Fruit fly (Drosophila melanogaster): ENCODE measurements around the gene sgg.

sgg gene

dm6 chrX:2589446-2590038 lies 44.2 kb upstream of the sgg start (continued):
- TF ChIP-seq CG2116 (GFP tag; optimal IDR thresholded peaks at IDR 0.05): peak; percentile 15
- TF ChIP-seq CG11723 (GFP tag; optimal IDR thresholded peaks at IDR 0.05): peak; percentile 77
- TF ChIP-seq mld (GFP tag; IDR thresholded peaks at IDR 0.05; ENCODE audit: partially characterized antibody): no peak
- peak; percentile 37 for TF ChIP-seq Neu2 (GFP tag; optimal IDR thresholded peaks at IDR 0.05; ENCODE audit: borderline replicate concordance)
- peak; percentile 91 for TF ChIP-seq lbe (GFP tag; optimal IDR thresholded peaks at IDR 0.05)
- TF ChIP-seq CG10147 (GFP tag; optimal IDR thresholded peaks at IDR 0.05): peak; percentile 90
- no peak for TF ChIP-seq gfzf (GFP tag; optimal IDR thresholded peaks at IDR 0.05)
- TF ChIP-seq da (GFP tag; optimal IDR thresholded peaks at IDR 0.05): peak; percentile 79
- peak; percentile 64 for TF ChIP-seq Doc2 (GFP tag; IDR thresholded peaks at IDR 0.05)
- peak; percentile 74 for TF ChIP-seq bowl (GFP tag; IDR thresholded peaks at IDR 0.05)
- TF ChIP-seq CG9817 (tag; optimal IDR thresholded peaks at IDR 0.05): peak; percentile 92
- TF ChIP-seq gsb (GFP tag; IDR thresholded peaks at IDR 0.05): peak; percentile 92
- peak in 1 of 2 experiments; percentile 31 for TF ChIP-seq crp (GFP tag; optimal IDR thresholded peaks at IDR 0.05)
- TF ChIP-seq vnd (GFP tag; IDR thresholded peaks at IDR 0.05; ENCODE audit: partially characterized antibody): no peak
- TF ChIP-seq CG3407 (GFP tag; optimal IDR thresholded peaks at IDR 0.05): peak; percentile 77
- TF ChIP-seq br (optimal IDR thresholded peaks at IDR 0.05): no peak
- peak; percentile 94 for TF ChIP-seq luna (GFP tag; optimal IDR thresholded peaks at IDR 0.05)
- peak; percentile 85; the same call in 2 of the 3 replicates for TF ChIP-seq CG2199 (GFP tag; IDR thresholded peaks at IDR 0.05)
- TF ChIP-seq Fer3 (tag; optimal IDR thresholded peaks at IDR 0.05): peak; percentile 93
- TF ChIP-seq HLH3B (GFP tag; IDR thresholded peaks at IDR 0.05): peak; percentile 87
- TF ChIP-seq en (GFP tag; optimal IDR thresholded peaks at IDR 0.05): peak; percentile 74
- TF ChIP-seq CG11456 (GFP tag; IDR thresholded peaks at IDR 0.05): peak; percentile 97
- TF ChIP-seq ap (GFP tag; IDR thresholded peaks at IDR 0.05): peak; percentile 75
- TF ChIP-seq Dfd (GFP tag; optimal IDR thresholded peaks at IDR 0.05): no peak
- TF ChIP-seq sob (GFP tag; IDR thresholded peaks at IDR 0.05): peak; percentile 95
- peak; percentile 66 for TF ChIP-seq CG6765 (GFP tag; optimal IDR thresholded peaks at IDR 0.05)
- TF ChIP-seq disco-r (GFP tag; optimal IDR thresholded peaks at IDR 0.05): peak; percentile 79
- peak; percentile 90 for TF ChIP-seq CG10209 (GFP tag; optimal IDR thresholded peaks at IDR 0.05)
- peak; percentile 94 for TF ChIP-seq schlank (tag; optimal IDR thresholded peaks at IDR 0.05)
- TF ChIP-seq ash1 (GFP tag; optimal IDR thresholded peaks at IDR 0.05): peak; percentile 61
- TF ChIP-seq CG12391 (tag; optimal IDR thresholded peaks at IDR 0.05): peak; percentile 88
- peak; percentile 90 for TF ChIP-seq CG6813 (GFP tag; optimal IDR thresholded peaks at IDR 0.05)
- peak; percentile 89 for TF ChIP-seq Poxn (GFP tag; IDR thresholded peaks at IDR 0.05)
- TF ChIP-seq CG17568 (GFP tag; optimal IDR thresholded peaks at IDR 0.05): peak; percentile 65
- peak; percentile 94 for TF ChIP-seq al (GFP tag; IDR thresholded peaks at IDR 0.05)
- TF ChIP-seq gcm (GFP tag; optimal IDR thresholded peaks at IDR 0.05): peak; percentile 66
- TF ChIP-seq pnt (GFP tag; optimal IDR thresholded peaks at IDR 0.05): peak; percentile 91
- peak; percentile 92 for TF ChIP-seq CG16863 (GFP tag; optimal IDR thresholded peaks at IDR 0.05)
- TF ChIP-seq HmgD (GFP tag; optimal IDR thresholded peaks at IDR 0.05): peak; percentile 96
- TF ChIP-seq CkIIα-i1 (GFP tag; IDR thresholded peaks at IDR 0.05): peak; percentile 49; the same call in 1 of the 2 replicates
- peak; percentile 96 for TF ChIP-seq Hmr (GFP tag; optimal IDR thresholded peaks at IDR 0.05)
- TF ChIP-seq CG7271 (tag; optimal IDR thresholded peaks at IDR 0.05): no peak
- TF ChIP-seq CG8359 (GFP tag; optimal IDR thresholded peaks at IDR 0.05; ENCODE audit: borderline replicate concordance): no peak
- TF ChIP-seq CG4328 (GFP tag; optimal IDR thresholded peaks at IDR 0.05): no peak
- TF ChIP-seq bigmax (GFP tag; optimal IDR thresholded peaks at IDR 0.05): peak; percentile 37
- TF ChIP-seq CG14710 (tag; optimal IDR thresholded peaks at IDR 0.05): peak; percentile 31
- TF ChIP-seq org-1 (GFP tag; optimal IDR thresholded peaks at IDR 0.05): peak; percentile 94
- TF ChIP-seq CG10979 (tag; optimal IDR thresholded peaks at IDR 0.05): peak; percentile 68
- peak; percentile 68 for TF ChIP-seq CG1529 (GFP tag; optimal IDR thresholded peaks at IDR 0.05)

Measured in whole organism, embryonic.